Fruit fly (Drosophila melanogaster) whole organism, prepupa: ENCODE results near the gene CG14780.

ENCODE experiments used
- CG10669 ChIP-seq: fragments of 200-800 bp; sonication (Bioruptor generic); optimal IDR thresholded peaks from 3 replicates; lab custom pipeline; 2018; ENCODE audit warnings: missing biosample characterization, mild to moderate bottlenecking, missing genetic modification characterization, moderate library complexity
- CG11762 ChIP-seq: fragments of 200-800 bp; sonication (Bioruptor generic); optimal IDR thresholded peaks from 3 replicates; lab custom pipeline; 2016; ENCODE audit warnings: missing biosample characterization, missing genetic modification characterization; ENCODE audit not compliant: insufficient read depth
- CG1621 ChIP-seq: fragments of 200-800 bp; sonication (Bioruptor generic); optimal IDR thresholded peaks from 3 replicates; lab custom pipeline; 2018; ENCODE audit warnings: missing biosample characterization, mild to moderate bottlenecking, missing genetic modification characterization
- CG34406 ChIP-seq: fragments of 200-800 bp; sonication (Bioruptor generic); optimal IDR thresholded peaks from 3 replicates; lab custom pipeline; 2016; ENCODE audit warnings: missing biosample characterization, missing genetic modification characterization
- CG6276 ChIP-seq: fragments of 200-800 bp; sonication (Bioruptor generic); optimal IDR thresholded peaks from 2 replicates; lab custom pipeline; 2017; ENCODE audit warnings: missing biosample characterization, mild to moderate bottlenecking, missing genetic modification characterization
- CG6854 ChIP-seq: fragments of 200-800 bp; sonication (Bioruptor generic); optimal IDR thresholded peaks from 2 replicates; lab custom pipeline; 2017; ENCODE audit warnings: missing biosample characterization, mild to moderate bottlenecking, missing genetic modification characterization
- CG7368 ChIP-seq: fragments of 200-800 bp; sonication (Bioruptor generic); optimal IDR thresholded peaks from 3 replicates; lab custom pipeline; 2016; ENCODE audit warnings: missing biosample characterization, missing genetic modification characterization
- CG8319 ChIP-seq: fragments of 200-800 bp; sonication (Bioruptor generic); optimal IDR thresholded peaks from 3 replicates; lab custom pipeline; 2016; ENCODE audit warnings: missing biosample characterization, missing genetic modification characterization
- CG9139 ChIP-seq: fragments of 200-800 bp; sonication (Bioruptor generic); optimal IDR thresholded peaks from 3 replicates; lab custom pipeline; 2017; ENCODE audit warnings: missing biosample characterization, mild to moderate bottlenecking, missing genetic modification characterization
- Hr39 ChIP-seq: fragments of 200-800 bp; sonication (Bioruptor generic); optimal IDR thresholded peaks from 2 replicates; lab custom pipeline; 2016; ENCODE audit warnings: missing biosample characterization, missing genetic modification characterization
- Sox14 ChIP-seq: fragments of 200-800 bp; sonication (Bioruptor generic); optimal IDR thresholded peaks from 3 replicates; lab custom pipeline; 2016; ENCODE audit warnings: missing biosample characterization, missing genetic modification characterization
- Sox15 ChIP-seq: fragments of 200-800 bp; sonication (Bioruptor generic); optimal IDR thresholded peaks from 3 replicates; lab custom pipeline; 2016; ENCODE audit warnings: missing biosample characterization, missing genetic modification characterization
- spab ChIP-seq: fragments of 200-800 bp; sonication (Bioruptor generic); optimal IDR thresholded peaks from 2 replicates; lab custom pipeline; 2017; ENCODE audit warnings: missing biosample characterization, mild to moderate bottlenecking, missing genetic modification characterization, missing genetic modification reagents

DNA sequence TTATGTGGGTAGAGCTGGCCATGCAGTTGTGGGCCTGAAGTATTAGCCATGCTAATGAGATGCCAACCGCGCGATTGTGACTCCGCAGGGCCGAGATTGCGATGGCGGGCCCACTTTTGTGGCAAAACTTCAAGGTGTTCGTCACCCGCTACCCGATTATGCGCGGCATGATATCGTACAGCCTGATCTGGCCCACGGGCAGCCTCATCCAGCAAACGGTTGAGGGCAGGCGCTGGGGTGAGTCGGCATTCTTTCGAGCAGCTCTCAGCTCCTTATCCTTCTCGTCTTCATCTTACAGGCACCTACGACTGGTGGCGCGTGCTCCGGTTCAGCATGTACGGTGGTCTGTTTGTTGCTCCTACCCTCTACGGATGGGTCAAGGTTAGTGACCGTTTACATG is 2.6 kb upstream of the CG14780 start, which contains the start of gene CG32808:
- no peak for TF ChIP-seq CG10669 (GFP tag; lab: Kevin White, UChicago)
- TF ChIP-seq CG6854: no peak
- TF ChIP-seq CG8319 (GFP tag; lab: Kevin White, UChicago): no peak
- TF ChIP-seq CG6276 (GFP tag; lab: Kevin White, UChicago): no peak
- TF ChIP-seq CG11762 (GFP tag; lab: Kevin White, UChicago): no peak
- no peak for TF ChIP-seq Sox14
- TF ChIP-seq CG1621 (tag; lab: Kevin White, UChicago): no peak
- no peak for TF ChIP-seq CG9139 (GFP tag; lab: Kevin White, UChicago)
- TF ChIP-seq CG34406: no peak
- TF ChIP-seq Sox15: no peak
- no peak for TF ChIP-seq Hr39
- TF ChIP-seq spab: no peak
- no peak for TF ChIP-seq CG7368 (GFP tag; lab: Kevin White, UChicago)
